Worm (Caenorhabditis elegans): ENCODE data around the gene W09D10.5.
A peak's percentile ranks its signal among the peaks of the same experiment; 100 is the strongest.

The W09D10.5 gene

ce11 chrIII:10740518-10740917, 29.2 kb upstream of the W09D10.5 start, which contains the start of gene K01G5.8:
Gene K01G5.8 (minus strand): TSS chrIII:10740772.
- no peak for TF ChIP-seq elt-2 (tag; optimal IDR thresholded peaks at IDR 0.05)
- TF ChIP-seq ZK546.5 (tag; optimal IDR thresholded peaks at IDR 0.05): no peak
- no peak for TF ChIP-seq unc-62 (GFP tag; optimal IDR thresholded peaks at IDR 0.05)
- no peak for TF ChIP-seq fos-1 (tag; optimal IDR thresholded peaks at IDR 0.05)
- TF ChIP-seq hmg-11 (tag; optimal IDR thresholded peaks at IDR 0.05): no peak
- TF ChIP-seq zag-1 (tag; optimal IDR thresholded peaks at IDR 0.05): no peak
- no peak for TF ChIP-seq nhr-43 (tag; optimal IDR thresholded peaks at IDR 0.05; ENCODE audit: poor library complexity, severe bottlenecking)
- no peak for TF ChIP-seq nhr-11 (tag; optimal IDR thresholded peaks at IDR 0.05)
- no peak for TF ChIP-seq R02D3.7 (tag; optimal IDR thresholded peaks at IDR 0.05)
- no peak for TF ChIP-seq nfya-1 (tag; optimal IDR thresholded peaks at IDR 0.05; ENCODE audit: insufficient read depth)
- no peak for TF ChIP-seq skn-1 (tag; optimal IDR thresholded peaks at IDR 0.05)
- TF ChIP-seq mdl-1 (tag; optimal IDR thresholded peaks at IDR 0.05): no peak
- no peak for TF ChIP-seq nhr-23 (tag; optimal IDR thresholded peaks at IDR 0.05)
- no peak for TF ChIP-seq egl-5 (tag; optimal IDR thresholded peaks at IDR 0.05)
- no peak for TF ChIP-seq unc-39 (tag; optimal IDR thresholded peaks at IDR 0.05)
- no peak for TF ChIP-seq nhr-28 (tag; optimal IDR thresholded peaks at IDR 0.05)

DNA sequence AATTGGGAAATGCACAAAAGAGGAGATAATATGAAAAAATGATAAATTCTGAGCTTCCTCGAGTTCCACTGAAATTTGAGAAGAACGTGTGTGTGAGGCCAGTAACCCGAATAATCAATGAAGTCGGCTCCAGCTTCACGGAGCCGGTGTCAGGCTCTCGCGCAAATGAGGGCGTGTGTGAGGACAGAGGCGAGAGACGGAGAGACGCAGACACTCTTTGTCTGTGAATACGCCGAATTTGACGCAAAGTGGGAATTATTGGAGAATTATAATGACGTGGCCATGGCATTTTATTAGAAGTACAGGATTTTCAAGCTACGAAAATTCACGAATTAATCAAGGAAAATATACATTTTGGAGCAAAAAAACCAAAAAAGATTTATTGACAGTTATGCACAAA, 28.6 kb upstream of the W09D10.5 start:
- TF ChIP-seq nfya-1 (tag; optimal IDR thresholded peaks at IDR 0.05; ENCODE audit: insufficient read depth) (peak; percentile 79), R02D3.7 (tag; optimal IDR thresholded peaks at IDR 0.05) (no peak), nhr-23 (tag; optimal IDR thresholded peaks at IDR 0.05) (peak; percentile 37), ztf-11 (tag; optimal IDR thresholded peaks at IDR 0.05) (no peak), nhr-76 (tag; optimal IDR thresholded peaks at IDR 0.05) (no peak), ceh-28 (tag; optimal IDR thresholded peaks at IDR 0.05) (peak; percentile 25), ztf-4 (tag; optimal IDR thresholded peaks at IDR 0.05) (no peak), snpc-4 (tag; optimal IDR thresholded peaks at IDR 0.05) (peak; percentile 16), lin-15B (tag; optimal IDR thresholded peaks at IDR 0.05) (peak; percentile 72), ama-1 (optimal IDR thresholded peaks at IDR 0.05) (peak; percentile 56), elt-2 (tag; optimal IDR thresholded peaks at IDR 0.05) (peak; percentile 45), nhr-25 (tag; optimal IDR thresholded peaks at IDR 0.05) (peak; percentile 33), lin-39 (tag; optimal IDR thresholded peaks at IDR 0.05) (peak; percentile 52), pha-4 (tag; optimal IDR thresholded peaks at IDR 0.05) (peak; percentile 37), hmg-11 (tag; optimal IDR thresholded peaks at IDR 0.05) (peak; percentile 66), elt-3 (tag; optimal IDR thresholded peaks at IDR 0.05) (no peak)

ce11 chrIII:10739455-10739854, 28.1 kb upstream of the W09D10.5 start, which contains the start of gene smap-1:
Gene smap-1 (minus strand): TSS chrIII:10739792.
- no peak for TF ChIP-seq hmg-11 (tag; optimal IDR thresholded peaks at IDR 0.05)
- no peak for TF ChIP-seq ZK546.5 (tag; optimal IDR thresholded peaks at IDR 0.05)
- no peak for TF ChIP-seq eor-1 (tag; optimal IDR thresholded peaks at IDR 0.05)
- TF ChIP-seq nhr-25 (tag; optimal IDR thresholded peaks at IDR 0.05): no peak
- no peak for TF ChIP-seq jun-1 (tag; optimal IDR thresholded peaks at IDR 0.05)
- TF ChIP-seq nhr-77 (tag; optimal IDR thresholded peaks at IDR 0.05): no peak
- TF ChIP-seq aly-2 (tag; optimal IDR thresholded peaks at IDR 0.05): no peak
- TF ChIP-seq elt-2 (tag; optimal IDR thresholded peaks at IDR 0.05): no peak
- TF ChIP-seq ama-1 (optimal IDR thresholded peaks at IDR 0.05): no peak
- no peak for TF ChIP-seq egl-27 (tag; optimal IDR thresholded peaks at IDR 0.05)
- TF ChIP-seq fkh-10 (GFP tag; optimal IDR thresholded peaks at IDR 0.05): no peak
- TF ChIP-seq lin-15B (tag; optimal IDR thresholded peaks at IDR 0.05): no peak
- TF ChIP-seq fkh-2 (tag; optimal IDR thresholded peaks at IDR 0.05): no peak
- no peak for TF ChIP-seq nhr-43 (tag; optimal IDR thresholded peaks at IDR 0.05; ENCODE audit: poor library complexity, severe bottlenecking)
- no peak for TF ChIP-seq R02D3.7 (tag; optimal IDR thresholded peaks at IDR 0.05)
- no peak for TF ChIP-seq pqm-1 (tag; optimal IDR thresholded peaks at IDR 0.05)

DNA sequence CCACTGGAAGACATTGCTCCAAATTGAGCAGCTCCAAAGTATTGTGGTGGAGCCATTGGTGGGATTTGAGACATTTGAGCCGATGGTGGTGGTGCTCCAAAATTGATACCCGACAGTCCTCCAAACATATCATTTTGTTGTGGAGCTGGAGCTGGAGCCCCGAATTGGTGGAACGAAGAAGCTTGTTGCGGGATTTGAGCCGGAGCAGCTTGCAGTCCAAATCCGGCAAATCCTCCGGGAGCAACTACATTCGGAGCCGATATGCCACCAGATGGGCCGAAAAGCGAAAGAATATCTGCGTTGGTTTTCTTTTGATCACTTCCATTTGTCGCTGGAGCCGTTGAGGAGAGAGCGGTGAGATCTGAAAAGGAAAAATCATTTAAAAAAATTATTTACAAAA, 26.7 kb upstream of the W09D10.5 start:
- TF ChIP-seq egl-5 (tag; optimal IDR thresholded peaks at IDR 0.05) (no peak), lsy-12 (tag; optimal IDR thresholded peaks at IDR 0.05) (no peak), nhr-67 (tag; optimal IDR thresholded peaks at IDR 0.05) (no peak), unc-62 (GFP tag; optimal IDR thresholded peaks at IDR 0.05) (no peak), fos-1 (tag; optimal IDR thresholded peaks at IDR 0.05) (no peak), ZK546.5 (tag; optimal IDR thresholded peaks at IDR 0.05) (no peak), nhr-25 (tag; optimal IDR thresholded peaks at IDR 0.05) (no peak), ceh-9 (tag; optimal IDR thresholded peaks at IDR 0.05) (no peak), sea-2 (GFP tag; optimal IDR thresholded peaks at IDR 0.05) (no peak), pqm-1 (tag; optimal IDR thresholded peaks at IDR 0.05) (no peak), fkh-10 (GFP tag; optimal IDR thresholded peaks at IDR 0.05) (no peak), elt-2 (tag; optimal IDR thresholded peaks at IDR 0.05) (no peak), zag-1 (tag; optimal IDR thresholded peaks at IDR 0.05) (no peak), nfya-1 (tag; optimal IDR thresholded peaks at IDR 0.05; ENCODE audit: insufficient read depth) (no peak)
